Worm (Caenorhabditis elegans) whole organism, L3 larva: ENCODE measurements around the gene C50F4.12.

Experiments
- lin-39 ChIP-seq: fragments of 150-350 bp; optimal IDR thresholded peaks from 2 replicates; lab custom pipeline; 2018; ENCODE audit warnings: missing biosample characterization, missing genetic modification reagents, missing genetic modification characterization
- nhr-76 ChIP-seq: fragments of 150-350 bp; sonication (generic microtip); optimal IDR thresholded peaks from 5 replicates; lab custom pipeline; 2014; ENCODE audit warnings: missing biosample characterization, missing genetic modification characterization
- nhr-77 ChIP-seq: fragments of 150-350 bp; optimal IDR thresholded peaks from 2 replicates; lab custom pipeline; 2014; ENCODE audit warnings: missing biosample characterization, missing genetic modification characterization
- pqm-1 ChIP-seq: fragments of 150-350 bp; optimal IDR thresholded peaks from 2 replicates; lab custom pipeline; 2017; ENCODE audit warnings: missing biosample characterization, missing genetic modification characterization, inconsistent platforms

DNA sequence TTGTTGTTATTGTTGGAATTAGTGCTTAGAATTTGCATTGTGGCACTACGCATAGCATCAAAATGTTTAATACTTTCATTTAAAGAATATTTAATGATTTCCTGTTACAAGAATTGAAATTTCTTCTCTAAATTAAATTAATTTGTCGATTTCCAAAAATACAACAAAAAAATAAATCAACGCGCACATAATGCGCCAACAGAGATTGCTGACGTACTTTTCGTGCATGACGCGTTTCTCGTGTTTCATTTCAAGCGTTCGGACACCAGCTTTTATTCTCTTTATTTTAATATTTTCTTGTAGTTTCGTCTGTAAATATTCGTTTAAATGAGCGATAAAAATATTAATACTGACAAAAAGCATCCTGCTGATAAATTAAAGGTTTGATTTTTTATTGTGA is 25.9 kb downstream of the C50F4.12 start, which contains the start of gene eif-2Bdelta:
- TF ChIP-seq nhr-77 (tag; lab: Kevin White, UChicago) (no peak), pqm-1 (tag; lab: Kevin White, UChicago) (no peak), lin-39 (no peak), nhr-76 (tag; lab: Kevin White, UChicago) (no peak)
